Fruit fly (Drosophila melanogaster) whole organism, embryonic: Measurements from ENCODE around the gene scu.

Experiments used
- Asciz ChIP-seq: fragments of 200-800 bp; sonication (Bioruptor generic); optimal IDR thresholded peaks from 2 replicates; lab custom pipeline; 2017; ENCODE audit warnings: missing biosample characterization, mild to moderate bottlenecking, missing genetic modification characterization, missing genetic modification reagents
- Awh ChIP-seq: fragments of 200-800 bp; sonication (Bioruptor generic); IDR thresholded peaks from 2 replicates; pipeline ENCODE4, ENCODE4 v1.3.6; 2022; ENCODE audit warnings: missing biosample characterization, missing genetic modification characterization
- B-H1 ChIP-seq: fragments of 200-800 bp; sonication (Bioruptor generic); IDR thresholded peaks from 3 replicates; pipeline ENCODE4 v1.3.6; 2022; ENCODE audit warnings: missing biosample characterization, missing genetic modification characterization
- B-H2 ChIP-seq: fragments of 200-800 bp; sonication (Bioruptor generic); optimal IDR thresholded peaks from 2 replicates; lab custom pipeline; 2018; ENCODE audit warnings: missing biosample characterization, mild to moderate bottlenecking, missing genetic modification characterization
- BtbVII ChIP-seq: fragments of 200-800 bp; sonication (Bioruptor generic); optimal IDR thresholded peaks from 3 replicates; lab custom pipeline; 2017; ENCODE audit warnings: missing biosample characterization, mild to moderate bottlenecking, missing genetic modification characterization
- CG10366 ChIP-seq: fragments of 200-800 bp; sonication (Bioruptor generic); IDR thresholded peaks from 2 replicates; pipeline ENCODE4 v1.3.6; 2022; ENCODE audit warnings: missing biosample characterization, missing genetic modification characterization
- CG10431 ChIP-seq: fragments of 200-800 bp; sonication (Bioruptor generic); optimal IDR thresholded peaks from 3 replicates; lab custom pipeline; 2018; ENCODE audit warnings: missing biosample characterization, mild to moderate bottlenecking, missing genetic modification characterization
- CG11085 ChIP-seq: fragments of 200-800 bp; sonication (Bioruptor generic); IDR thresholded peaks from 2 replicates; pipeline ENCODE4 v1.3.6; 2022; ENCODE audit warnings: missing biosample characterization, missing genetic modification characterization
- CG11247 ChIP-seq: fragments of 200-800 bp; sonication (Bioruptor generic); IDR thresholded peaks from 2 replicates; pipeline ENCODE4 v1.3.6; 2022; ENCODE audit warnings: missing biosample characterization, missing genetic modification characterization
- CG11723 ChIP-seq: fragments of 200-800 bp; sonication (Bioruptor generic); optimal IDR thresholded peaks from 2 replicates; lab custom pipeline; 2017; ENCODE audit warnings: missing biosample characterization, mild to moderate bottlenecking, missing genetic modification characterization
- CG12299 ChIP-seq: fragments of 200-800 bp; sonication (Bioruptor generic); optimal IDR thresholded peaks from 2 replicates; lab custom pipeline; 2018; ENCODE audit warnings: missing biosample characterization, mild to moderate bottlenecking, missing genetic modification characterization
- CG12391 ChIP-seq: fragments of 200-800 bp; sonication (Bioruptor generic); optimal IDR thresholded peaks from 3 replicates; lab custom pipeline; 2018; ENCODE audit warnings: missing biosample characterization, mild to moderate bottlenecking, missing genetic modification characterization, moderate library complexity
- CG13424 ChIP-seq: fragments of 200-800 bp; sonication (Bioruptor generic); optimal IDR thresholded peaks from 2 replicates; lab custom pipeline; 2019; ENCODE audit warnings: missing biosample characterization, mild to moderate bottlenecking, missing genetic modification characterization, moderate library complexity
- CG14014 ChIP-seq: fragments of 200-800 bp; sonication (Bioruptor generic); IDR thresholded peaks from 2 replicates; pipeline ENCODE4 v1.3.6; 2022; ENCODE audit warnings: missing biosample characterization, missing genetic modification characterization
- CG17186 ChIP-seq: fragments of 200-800 bp; sonication (Bioruptor generic); optimal IDR thresholded peaks from 3 replicates; lab custom pipeline; 2017; ENCODE audit warnings: missing biosample characterization, missing genetic modification reagents, missing genetic modification characterization
- CG18011 ChIP-seq: fragments of 200-800 bp; sonication (Bioruptor generic); optimal IDR thresholded peaks from 2 replicates; lab custom pipeline; 2017; ENCODE audit warnings: missing biosample characterization, missing genetic modification characterization, mild to moderate bottlenecking, moderate library complexity, missing genotype
- CG2712 ChIP-seq: fragments of 200-800 bp; optimal IDR thresholded peaks from 3 replicates; lab custom pipeline; 2019; ENCODE audit warnings: missing biosample characterization, mild to moderate bottlenecking, missing genetic modification characterization, moderate library complexity
- CG2889 ChIP-seq: fragments of 200-800 bp; sonication (Bioruptor generic); IDR thresholded peaks from 3 replicates; pipeline ENCODE4 v1.3.6; 2022; ENCODE audit warnings: missing biosample characterization, missing genetic modification characterization
- CG32767 ChIP-seq: fragments of 200-800 bp; sonication (Bioruptor generic); IDR thresholded peaks from 2 replicates; pipeline ENCODE4 v1.3.6; 2022; ENCODE audit warnings: missing biosample characterization, missing genetic modification characterization
- CG3847 ChIP-seq: fragments of 200-800 bp; sonication (Bioruptor generic); IDR thresholded peaks from 2 replicates; pipeline ENCODE4 v1.3.6; 2022; ENCODE audit warnings: missing biosample characterization, missing genetic modification characterization
- CG9437 ChIP-seq: fragments of 200-800 bp; sonication (Bioruptor generic); optimal IDR thresholded peaks from 2 replicates; lab custom pipeline; 2018; ENCODE audit warnings: missing biosample characterization, mild to moderate bottlenecking, missing genetic modification characterization
- CHES-1-like ChIP-seq: fragments of 200-800 bp; sonication (Bioruptor generic); optimal IDR thresholded peaks from 2 replicates; lab custom pipeline; 2016; ENCODE audit warnings: missing biosample characterization, missing genetic modification characterization
- Camta ChIP-seq: fragments of 200-800 bp; sonication (Bioruptor generic); optimal IDR thresholded peaks from 2 replicates; lab custom pipeline; 2016; ENCODE audit warnings: missing biosample characterization, missing genetic modification characterization
- Doc3 ChIP-seq: fragments of 200-800 bp; sonication (Bioruptor generic); IDR thresholded peaks from 3 replicates; pipeline ENCODE4 v1.3.6; 2022; ENCODE audit warnings: missing biosample characterization, missing genetic modification characterization; ENCODE audit not compliant: partially characterized antibody
- Elba2 ChIP-seq: fragments of 200-800 bp; sonication (Bioruptor generic); optimal IDR thresholded peaks from 3 replicates; lab custom pipeline; 2016; ENCODE audit warnings: missing biosample characterization, missing genetic modification characterization
- HLH3B ChIP-seq: fragments of 200-800 bp; sonication (Bioruptor generic); IDR thresholded peaks from 2 replicates; pipeline ENCODE4 v1.3.6; 2022; ENCODE audit warnings: missing biosample characterization, missing genetic modification characterization
- Hmr ChIP-seq: fragments of 200-800 bp; sonication (Bioruptor generic); optimal IDR thresholded peaks from 3 replicates; lab custom pipeline; 2017; ENCODE audit warnings: mild to moderate bottlenecking, missing biosample characterization, missing genetic modification reagents, missing genetic modification characterization
- Mrtf ChIP-seq: fragments of 200-800 bp; sonication (Bioruptor generic); IDR thresholded peaks from 3 replicates; pipeline ENCODE4 v1.3.6; 2022; ENCODE audit warnings: missing biosample characterization, missing genetic modification characterization
- NK7.1 ChIP-seq: fragments of 200-800 bp; sonication (Bioruptor generic); optimal IDR thresholded peaks from 3 replicates; lab custom pipeline; 2016; ENCODE audit warnings: missing biosample characterization, missing genetic modification characterization
- NfI ChIP-seq: fragments of 200-800 bp; sonication (Bioruptor generic); optimal IDR thresholded peaks from 3 replicates; lab custom pipeline; 2018; ENCODE audit warnings: missing biosample characterization, mild to moderate bottlenecking, missing genetic modification characterization, moderate library complexity
- Oli ChIP-seq: fragments of 200-800 bp; sonication (Bioruptor generic); optimal IDR thresholded peaks from 2 replicates; lab custom pipeline; 2018; ENCODE audit warnings: missing biosample characterization, mild to moderate bottlenecking, missing genetic modification characterization, moderate library complexity
- Spps ChIP-seq: fragments of 200-800 bp; sonication (Bioruptor generic); optimal IDR thresholded peaks from 2 replicates; lab custom pipeline; 2018; ENCODE audit warnings: missing biosample characterization, mild to moderate bottlenecking, missing genetic modification characterization
- az2 ChIP-seq: fragments of 200-800 bp; sonication (Bioruptor generic); optimal IDR thresholded peaks from 3 replicates; lab custom pipeline; 2016; ENCODE audit warnings: missing biosample characterization, missing genetic modification characterization
- bigmax ChIP-seq: fragments of 200-800 bp; sonication (Bioruptor generic); optimal IDR thresholded peaks from 2 replicates; lab custom pipeline; 2018; ENCODE audit warnings: missing biosample characterization, mild to moderate bottlenecking, missing genetic modification characterization
- bowl ChIP-seq: fragments of 200-800 bp; sonication (Bioruptor generic); IDR thresholded peaks from 2 replicates; pipeline ENCODE4 v1.3.6; 2022; ENCODE audit warnings: missing biosample characterization, missing genetic modification characterization
- chm ChIP-seq: fragments of 200-800 bp; sonication (Bioruptor generic); IDR thresholded peaks from 2 replicates; pipeline ENCODE4 v1.3.6; 2022; ENCODE audit warnings: missing biosample characterization, missing genetic modification characterization
- dmrt99B ChIP-seq: fragments of 200-800 bp; sonication (Bioruptor generic); optimal IDR thresholded peaks from 2 replicates; lab custom pipeline; 2018; ENCODE audit warnings: missing biosample characterization, mild to moderate bottlenecking, missing genetic modification characterization, moderate library complexity
- dpn ChIP-seq, 2 experiments: fragments of 200-800 bp; sonication (Bioruptor generic); optimal IDR thresholded peaks; 3 replicates each; lab custom pipeline; 2016; ENCODE audit warnings: missing biosample characterization in 2 of 2, missing genetic modification characterization in 2 of 2
- eve ChIP-seq, 2 experiments: fragments of >200 bp; optimal IDR thresholded peaks; 2 replicates each; lab custom pipeline; 2017; ENCODE audit warnings: missing biosample characterization in 2 of 2, missing genetic modification characterization in 2 of 2
- gem ChIP-seq: fragments of 200-800 bp; sonication (Bioruptor generic); optimal IDR thresholded peaks from 2 replicates; lab custom pipeline; 2019; ENCODE audit warnings: missing biosample characterization, mild to moderate bottlenecking, missing genetic modification characterization, moderate library complexity
- hth ChIP-seq: fragments of >200 bp; optimal IDR thresholded peaks from 2 replicates; lab custom pipeline; 2017; ENCODE audit warnings: inconsistent platforms
- p53 ChIP-seq: fragments of 200-800 bp; sonication (Bioruptor generic); optimal IDR thresholded peaks from 2 replicates; lab custom pipeline; 2016; ENCODE audit warnings: missing biosample characterization, missing genetic modification characterization
- peb ChIP-seq: fragments of 200-800 bp; sonication (Bioruptor generic); IDR thresholded peaks from 2 replicates; pipeline ENCODE4 v1.3.6; 2022; ENCODE audit warnings: missing biosample characterization, missing genetic modification characterization
- pita ChIP-seq: fragments of 200-800 bp; sonication (Bioruptor generic); optimal IDR thresholded peaks from 2 replicates; lab custom pipeline; 2017; ENCODE audit warnings: missing biosample characterization, mild to moderate bottlenecking, missing genetic modification characterization
- salm ChIP-seq: fragments of 200-800 bp; sonication (Bioruptor generic); optimal IDR thresholded peaks from 2 replicates; lab custom pipeline; 2018; ENCODE audit warnings: missing biosample characterization, mild to moderate bottlenecking, missing genetic modification characterization
- sens-2 ChIP-seq: fragments of 200-800 bp; sonication (Bioruptor generic); IDR thresholded peaks from 2 replicates; pipeline ENCODE4 v1.3.6; 2022; ENCODE audit warnings: missing biosample characterization, missing genetic modification characterization
- seq ChIP-seq: fragments of 200-800 bp; sonication (Bioruptor generic); IDR thresholded peaks from 2 replicates; pipeline ENCODE4 v1.3.6; 2022; ENCODE audit warnings: missing biosample characterization, missing genetic modification characterization
- sim ChIP-seq: fragments of 200-800 bp; sonication (Bioruptor generic); IDR thresholded peaks from 2 replicates; pipeline ENCODE4 v1.3.6; 2022; ENCODE audit warnings: missing biosample characterization, missing genetic modification characterization
- sima ChIP-seq: fragments of 200-800 bp; sonication (Bioruptor generic); optimal IDR thresholded peaks from 2 replicates; lab custom pipeline; 2016; ENCODE audit warnings: missing biosample characterization, missing genetic modification characterization
- tio ChIP-seq: fragments of 200-800 bp; sonication (Bioruptor generic); optimal IDR thresholded peaks from 2 replicates; lab custom pipeline; 2017; ENCODE audit warnings: missing biosample characterization, missing genetic modification characterization, inconsistent platforms
- usp ChIP-seq: fragments of >200 bp; optimal IDR thresholded peaks from 2 replicates; lab custom pipeline; 2017; ENCODE audit warnings: missing biosample characterization, missing genetic modification characterization
- wdn ChIP-seq: fragments of 200-800 bp; sonication (Bioruptor generic); IDR thresholded peaks from 2 replicates; pipeline ENCODE4 v1.3.6; 2022; ENCODE audit warnings: missing biosample characterization, missing genetic modification characterization

Gene scu

DNA sequence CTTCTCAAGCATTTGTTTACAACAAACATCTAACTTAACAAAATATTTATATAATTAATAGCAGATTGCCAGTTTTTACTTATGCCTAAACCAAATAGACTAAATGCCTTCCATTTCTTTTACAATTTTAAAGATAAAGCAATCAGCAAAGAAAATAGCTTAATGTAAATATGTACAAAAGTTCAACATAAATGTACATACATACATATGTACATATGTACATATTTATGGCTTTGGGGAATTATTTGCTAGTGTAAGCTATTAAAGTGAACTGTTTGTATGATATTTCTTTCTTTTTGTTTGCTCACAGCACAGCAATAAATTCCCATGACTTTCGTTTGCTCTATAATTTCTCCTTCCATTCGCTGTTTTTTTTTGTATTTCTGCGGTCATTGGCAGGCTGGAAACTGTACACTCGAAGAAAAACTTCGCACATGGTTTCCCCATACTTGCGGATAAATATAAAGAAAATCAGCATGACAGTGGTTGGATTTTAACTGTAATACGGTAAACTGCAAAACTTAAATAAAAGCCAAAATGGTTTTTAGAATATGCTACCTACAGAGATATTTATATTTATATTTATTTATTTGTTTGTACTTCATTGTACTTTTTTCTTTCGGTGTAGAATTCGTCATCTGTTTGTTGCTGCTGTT is 50.0 kb downstream of the scu start (continued):
- no peak for TF ChIP-seq Oli (tag; lab: Kevin White, UChicago)
- 0 out of 2 replicates have a peak, but pooled peaks have one; percentile 30 for TF ChIP-seq HLH3B
- TF ChIP-seq NK7.1 (GFP tag; lab: Kevin White, UChicago): no peak
- peak; percentile 23 for TF ChIP-seq tio (GFP tag; lab: Kevin White, UChicago)
- TF ChIP-seq bowl (GFP tag; lab: Robert Waterston, UW): no peak
- TF ChIP-seq Mrtf (GFP tag; lab: Robert Waterston, UW): no peak
- TF ChIP-seq dpn (GFP tag; optimal IDR thresholded peaks at IDR 0.05; lab: Kevin White, UChicago): no peak
- no peak for TF ChIP-seq bigmax (GFP tag; lab: Kevin White, UChicago)
- no peak for TF ChIP-seq Awh
- no peak for TF ChIP-seq hth (lab: Kevin White, UChicago)
- no peak for TF ChIP-seq Doc3 (GFP tag; lab: Robert Waterston, UW)
- no peak for TF ChIP-seq peb (GFP tag; lab: Robert Waterston, UW)
- no peak for TF ChIP-seq CG3847 (GFP tag; lab: Robert Waterston, UW)
- TF ChIP-seq sim (GFP tag; lab: Robert Waterston, UW): no peak
- no peak; the same call in 2 of the 3 replicates for TF ChIP-seq B-H1 (GFP tag; lab: Robert Waterston, UW)
- TF ChIP-seq CG14014 (GFP tag; lab: Robert Waterston, UW): 0 out of 2 replicates have a peak, but pooled peaks have one; percentile 6
- no peak for TF ChIP-seq Asciz (GFP tag; lab: Kevin White, UChicago)
- TF ChIP-seq eve (GFP tag; optimal IDR thresholded peaks at IDR 0.05; lab: Kevin White, UChicago): peak in 1 of 2 experiments; percentile 48
- TF ChIP-seq dmrt99B: peak; percentile 50
- no peak for TF ChIP-seq CG12391 (tag; lab: Kevin White, UChicago)
- no peak for TF ChIP-seq CG17186 (GFP tag; lab: Kevin White, UChicago)
- TF ChIP-seq CG18011 (GFP tag; lab: Kevin White, UChicago): no peak
- TF ChIP-seq chm (GFP tag; lab: Robert Waterston, UW): no peak
- TF ChIP-seq seq: peak; percentile 35; the same call in 1 of the 2 replicates
- TF ChIP-seq wdn (GFP tag; lab: Robert Waterston, UW): no peak
- no peak for TF ChIP-seq CG2889
- TF ChIP-seq BtbVII: no peak
- no peak for TF ChIP-seq Camta (GFP tag; lab: Kevin White, UChicago)
- TF ChIP-seq gem: peak; percentile 34
- no peak for TF ChIP-seq CHES-1-like
- TF ChIP-seq CG9437 (GFP tag; lab: Kevin White, UChicago): no peak
- TF ChIP-seq CG12299 (tag; lab: Kevin White, UChicago): no peak
- no peak for TF ChIP-seq CG11723 (GFP tag; lab: Kevin White, UChicago)
- no peak for TF ChIP-seq CG10431
- no peak for TF ChIP-seq az2
- no peak for TF ChIP-seq CG32767 (GFP tag; lab: Robert Waterston, UW)
- TF ChIP-seq CG11247 (GFP tag; lab: Robert Waterston, UW): no peak
- TF ChIP-seq CG13424 (tag; lab: Kevin White, UChicago): peak; percentile 33
- TF ChIP-seq Hmr (GFP tag; lab: Kevin White, UChicago): no peak
- peak; percentile 6 for TF ChIP-seq CG2712 (tag; lab: Kevin White, UChicago)
- no peak for TF ChIP-seq CG11085 (GFP tag; lab: Robert Waterston, UW)
- no peak for TF ChIP-seq sima (GFP tag; lab: Kevin White, UChicago)
- no peak for TF ChIP-seq NfI (GFP tag; lab: Kevin White, UChicago)
- no peak for TF ChIP-seq CG10366 (GFP tag; lab: Robert Waterston, UW)
- TF ChIP-seq usp: no peak
- TF ChIP-seq Elba2 (GFP tag; lab: Kevin White, UChicago): no peak
- TF ChIP-seq p53 (GFP tag; lab: Kevin White, UChicago): no peak
- no peak for TF ChIP-seq sens-2
- TF ChIP-seq B-H2 (GFP tag; lab: Kevin White, UChicago): no peak
- TF ChIP-seq pita (GFP tag; lab: Kevin White, UChicago): no peak
- no peak for TF ChIP-seq Spps (tag; lab: Kevin White, UChicago)
- TF ChIP-seq salm (tag; lab: Kevin White, UChicago): no peak
